Fruit fly (Drosophila melanogaster): Measurements from ENCODE around the gene Nubp2.

DNA sequence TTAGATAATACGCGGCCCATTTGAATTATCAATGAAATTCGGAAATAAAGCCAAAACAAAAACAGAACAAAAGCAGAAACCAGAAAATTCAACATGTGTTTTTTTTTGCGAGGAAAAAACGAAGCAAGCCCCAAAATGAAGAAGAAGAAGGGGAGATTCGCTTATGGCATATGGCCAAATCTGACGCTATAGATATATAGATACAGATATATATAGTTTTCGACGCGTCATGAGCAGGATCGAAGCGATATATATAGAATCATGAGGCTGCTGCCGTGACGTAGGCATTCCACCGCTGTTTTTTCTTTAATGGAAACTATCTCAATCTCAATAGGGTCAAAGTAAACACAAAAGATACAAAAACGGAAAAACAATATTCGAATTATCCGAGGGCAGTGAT is 12.1 kb downstream of the Nubp2 start:
- TF ChIP-seq CG32532 (GFP tag; IDR thresholded peaks at IDR 0.05): no peak
- TF ChIP-seq sqz (GFP tag; optimal IDR thresholded peaks at IDR 0.05): no peak
- no peak for TF ChIP-seq Hr78 (GFP tag; optimal IDR thresholded peaks at IDR 0.05)
- TF ChIP-seq vnd (GFP tag; IDR thresholded peaks at IDR 0.05; ENCODE audit: partially characterized antibody): no peak
- no peak for TF ChIP-seq CG10654 (GFP tag; optimal IDR thresholded peaks at IDR 0.05)
- TF ChIP-seq D (optimal IDR thresholded peaks at IDR 0.05): no peak
- TF ChIP-seq D (GFP tag; optimal IDR thresholded peaks at IDR 0.05): no peak
- TF ChIP-seq CG6254 (GFP tag; optimal IDR thresholded peaks at IDR 0.05): no peak
- no peak for TF ChIP-seq lov (optimal IDR thresholded peaks at IDR 0.05)
- no peak for TF ChIP-seq lov (GFP tag; IDR thresholded peaks at IDR 0.05)
- no peak for TF ChIP-seq Dll (GFP tag; IDR thresholded peaks at IDR 0.05; ENCODE audit: partially characterized antibody)

All from whole organism, embryonic.